Worm (Caenorhabditis elegans): ENCODE measurements around the gene ZK686.5.

ZK686.5 gene

DNA sequence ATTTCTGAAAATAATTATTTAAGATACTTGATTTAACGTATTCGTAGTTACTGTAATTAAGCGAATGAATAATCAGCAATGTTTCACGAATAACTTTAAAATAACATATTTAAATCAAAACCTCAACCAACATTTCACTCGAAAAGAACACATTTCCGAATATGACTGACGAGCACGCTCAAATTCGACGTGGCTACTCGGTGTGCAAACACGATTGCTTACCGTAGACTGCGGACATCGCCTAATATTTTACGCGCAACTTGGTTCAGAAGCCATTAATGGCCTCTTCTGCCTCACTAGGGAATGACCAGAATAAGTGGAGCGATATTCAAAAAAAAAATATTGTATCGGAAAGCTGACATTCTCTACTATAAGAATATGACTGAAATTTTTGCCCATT is 2.6 kb upstream of the ZK686.5 start, which contains the start of gene snu-23:
snu-23 (minus strand) TSS at position 156 of the 400 bp plus-strand sequence.
- peak; percentile 93 for TF ChIP-seq lsy-2 (tag; optimal IDR thresholded peaks at IDR 0.05)
- TF ChIP-seq mab-5 (tag; optimal IDR thresholded peaks at IDR 0.05), result no peak
- TF ChIP-seq unc-120 (tag; optimal IDR thresholded peaks at IDR 0.05; ENCODE audit: poor library complexity, severe bottlenecking), result peak; percentile 45
- TF ChIP-seq lin-32 (GFP tag; optimal IDR thresholded peaks at IDR 0.05), result no peak

DNA sequence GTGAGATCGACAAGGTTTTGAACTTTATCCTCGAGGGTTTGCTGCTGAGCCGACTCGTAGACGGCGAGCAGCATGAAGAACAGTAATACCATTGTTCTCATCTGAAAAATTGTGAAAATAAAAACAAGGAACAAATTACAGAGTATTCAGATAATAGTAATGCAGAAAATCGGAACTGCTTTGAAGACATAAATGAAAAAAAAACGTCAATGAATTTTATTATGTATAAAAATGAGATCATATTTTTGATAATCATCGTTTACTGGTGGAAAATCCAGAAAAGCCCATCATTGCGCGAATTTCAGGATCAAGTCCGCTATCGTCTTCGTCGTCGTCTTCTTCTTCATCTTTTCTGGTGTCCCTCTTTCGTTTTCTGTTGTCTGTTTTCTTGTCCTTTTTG is 1.6 kb upstream of the ZK686.5 start, which contains the start of gene ZK686.3:
ZK686.3 (minus strand) TSS at position 101 of the 400 bp plus-strand sequence.
- no peak for TF ChIP-seq nhr-28 (tag; optimal IDR thresholded peaks at IDR 0.05)
- no peak for TF ChIP-seq nhr-2 (tag; optimal IDR thresholded peaks at IDR 0.05)
- TF ChIP-seq M03D4.4 (tag; optimal IDR thresholded peaks at IDR 0.05), result no peak
- TF ChIP-seq lin-32 (GFP tag; optimal IDR thresholded peaks at IDR 0.05), result no peak
- TF ChIP-seq hlh-1 (tag; optimal IDR thresholded peaks at IDR 0.05), result no peak
- no peak for TF ChIP-seq cnd-1 (tag; optimal IDR thresholded peaks at IDR 0.05)
- TF ChIP-seq lsy-2 (tag; optimal IDR thresholded peaks at IDR 0.05), result no peak
- TF ChIP-seq ces-1 (GFP tag; optimal IDR thresholded peaks at IDR 0.05), result no peak

DNA sequence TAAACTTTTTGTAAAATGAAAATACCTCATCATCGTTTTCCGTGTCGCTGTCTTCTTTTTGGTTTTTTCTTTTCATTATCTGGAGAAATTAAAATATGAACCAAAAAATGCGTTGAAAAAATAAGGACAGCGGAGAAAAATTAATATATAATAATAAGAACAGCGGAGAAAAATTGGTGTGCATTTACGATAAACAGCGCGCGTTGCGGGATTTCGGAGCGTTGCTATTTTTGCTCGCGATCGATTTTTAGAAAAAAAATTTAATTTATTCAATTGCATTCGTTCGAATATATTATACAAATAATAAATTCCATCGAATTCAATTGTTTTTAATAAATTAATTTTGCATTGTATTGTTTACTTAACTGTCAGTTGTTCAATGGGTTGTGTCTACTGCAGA is 1.3 kb downstream of the ZK686.5 start, which contains the start of gene ZK686.2:
ZK686.2 (minus strand) TSS at position 79 of the 400 bp plus-strand sequence.
- TF ChIP-seq mep-1 (tag; optimal IDR thresholded peaks at IDR 0.05) (peak; percentile 58), elt-1 (tag; optimal IDR thresholded peaks at IDR 0.05; ENCODE audit: borderline replicate concordance, insufficient read depth) (no peak), mab-5 (tag; optimal IDR thresholded peaks at IDR 0.05) (peak; percentile 32), cnd-1 (tag; optimal IDR thresholded peaks at IDR 0.05) (no peak), mls-2 (tag; optimal IDR thresholded peaks at IDR 0.05) (no peak), snpc-4 (tag; optimal IDR thresholded peaks at IDR 0.05) (no peak), lsy-2 (tag; optimal IDR thresholded peaks at IDR 0.05) (peak; percentile 64), unc-120 (tag; optimal IDR thresholded peaks at IDR 0.05; ENCODE audit: poor library complexity, severe bottlenecking) (peak; percentile 20), ces-1 (GFP tag; optimal IDR thresholded peaks at IDR 0.05) (peak; percentile 81), nhr-12 (tag; optimal IDR thresholded peaks at IDR 0.05) (no peak), ztf-11 (tag; optimal IDR thresholded peaks at IDR 0.05) (no peak), ceh-39 (tag; optimal IDR thresholded peaks at IDR 0.05) (peak; percentile 35), unc-39 (tag; optimal IDR thresholded peaks at IDR 0.05) (no peak), drap-1 (GFP tag; optimal IDR thresholded peaks at IDR 0.05) (no peak), sptf-1 (tag; optimal IDR thresholded peaks at IDR 0.05) (no peak), sem-2 (GFP tag; optimal IDR thresholded peaks at IDR 0.05) (no peak), ham-2 (GFP tag; optimal IDR thresholded peaks at IDR 0.05) (no peak), zip-8 (tag; optimal IDR thresholded peaks at IDR 0.05) (no peak), pha-4 (tag; optimal IDR thresholded peaks at IDR 0.05) (no peak), ceh-43 (GFP tag; optimal IDR thresholded peaks at IDR 0.05) (no peak), ceh-83 (GFP tag; optimal IDR thresholded peaks at IDR 0.05) (no peak), blmp-1 (tag; optimal IDR thresholded peaks at IDR 0.05) (no peak), nhr-2 (tag; optimal IDR thresholded peaks at IDR 0.05) (no peak), lin-32 (GFP tag; optimal IDR thresholded peaks at IDR 0.05) (no peak), elt-3 (tag; optimal IDR thresholded peaks at IDR 0.05) (no peak), M03D4.4 (tag; optimal IDR thresholded peaks at IDR 0.05) (no peak), nhr-28 (tag; optimal IDR thresholded peaks at IDR 0.05) (no peak), tbx-8 (GFP tag; optimal IDR thresholded peaks at IDR 0.05) (no peak), lin-13 (tag; optimal IDR thresholded peaks at IDR 0.05) (no peak), unc-62 (GFP tag; optimal IDR thresholded peaks at IDR 0.05) (no peak), bed-3 (GFP tag; optimal IDR thresholded peaks at IDR 0.05) (no peak), nhr-76 (tag; optimal IDR thresholded peaks at IDR 0.05) (no peak), hlh-1 (tag; optimal IDR thresholded peaks at IDR 0.05) (no peak), nhr-237 (tag; optimal IDR thresholded peaks at IDR 0.05) (no peak), flh-1 (GFP tag; optimal IDR thresholded peaks at IDR 0.05) (no peak)

DNA sequence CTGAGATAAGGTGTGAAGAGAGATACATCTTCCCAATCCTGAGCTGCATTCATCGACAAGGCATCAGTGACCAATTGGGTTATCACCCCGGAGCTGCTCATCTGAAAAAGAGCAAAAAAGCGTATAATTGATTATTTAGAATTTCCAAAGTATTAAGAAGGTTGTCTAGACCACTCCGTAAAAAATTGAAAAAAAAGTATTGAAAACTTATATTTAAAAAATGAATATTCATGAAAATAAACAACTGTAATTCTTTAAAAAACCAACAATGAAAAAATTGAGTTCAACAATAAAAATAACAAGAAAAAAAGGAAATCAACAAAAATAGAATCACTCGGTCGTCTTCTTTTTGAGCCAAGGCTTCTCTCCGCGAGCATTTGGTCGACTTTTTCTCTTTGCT is 3.8 kb downstream of the ZK686.5 start, which contains the start of gene mtx-2:
mtx-2 (minus strand) TSS at position 101 of the 400 bp plus-strand sequence.
- TF ChIP-seq ztf-11 (tag; optimal IDR thresholded peaks at IDR 0.05) (no peak), snpc-4 (tag; optimal IDR thresholded peaks at IDR 0.05) (no peak), elt-1 (tag; optimal IDR thresholded peaks at IDR 0.05; ENCODE audit: borderline replicate concordance, insufficient read depth) (no peak), mab-5 (tag; optimal IDR thresholded peaks at IDR 0.05) (no peak), nhr-237 (tag; optimal IDR thresholded peaks at IDR 0.05) (no peak), blmp-1 (tag; optimal IDR thresholded peaks at IDR 0.05) (no peak), drap-1 (GFP tag; optimal IDR thresholded peaks at IDR 0.05) (no peak), lin-32 (GFP tag; optimal IDR thresholded peaks at IDR 0.05) (no peak), nhr-12 (tag; optimal IDR thresholded peaks at IDR 0.05) (no peak), ham-2 (GFP tag; optimal IDR thresholded peaks at IDR 0.05) (no peak)

Measured in whole organism, mixed stage, embryonic.